Fruit fly (Drosophila melanogaster) whole organism, embryonic: ENCODE results near the gene ens.

Source experiments
- C15 ChIP-seq: fragments of 200-800 bp; sonication (Bioruptor generic); IDR thresholded peaks from 3 replicates; pipeline ENCODE4 v1.3.6; 2022; ENCODE audit warnings: missing biosample characterization, missing genetic modification characterization
- CG11085 ChIP-seq: fragments of 200-800 bp; sonication (Bioruptor generic); IDR thresholded peaks from 2 replicates; pipeline ENCODE4 v1.3.6; 2022; ENCODE audit warnings: missing biosample characterization, missing genetic modification characterization
- CG11093 ChIP-seq: fragments of 200-800 bp; sonication (Bioruptor generic); IDR thresholded peaks from 3 replicates; pipeline ENCODE4 v1.3.6; 2022; ENCODE audit warnings: missing biosample characterization, missing genetic modification characterization
- CG11247 ChIP-seq: fragments of 200-800 bp; sonication (Bioruptor generic); IDR thresholded peaks from 2 replicates; pipeline ENCODE4 v1.3.6; 2022; ENCODE audit warnings: missing biosample characterization, missing genetic modification characterization
- CG12155 ChIP-seq: fragments of 200-800 bp; sonication (Bioruptor generic); optimal IDR thresholded peaks from 3 replicates; lab custom pipeline; 2016; ENCODE audit warnings: missing biosample characterization, missing genetic modification characterization
- CG12236 ChIP-seq: fragments of 200-800 bp; sonication (Bioruptor generic); optimal IDR thresholded peaks from 2 replicates; lab custom pipeline; 2016; ENCODE audit warnings: missing biosample characterization, missing genetic modification characterization
- CG12299 ChIP-seq: fragments of 200-800 bp; sonication (Bioruptor generic); optimal IDR thresholded peaks from 2 replicates; lab custom pipeline; 2018; ENCODE audit warnings: missing biosample characterization, mild to moderate bottlenecking, missing genetic modification characterization
- CG14050 ChIP-seq: fragments of 200-800 bp; sonication (Bioruptor generic); IDR thresholded peaks from 3 replicates; pipeline ENCODE4 v1.3.6; 2022; ENCODE audit warnings: missing biosample characterization, missing genetic modification characterization
- CG14667 ChIP-seq: fragments of 200-800 bp; sonication (Bioruptor generic); IDR thresholded peaks from 2 replicates; pipeline ENCODE4 v1.3.6; 2022; ENCODE audit warnings: missing biosample characterization, missing genetic modification characterization
- CG14710 ChIP-seq: fragments of 200-800 bp; sonication (Bioruptor generic); optimal IDR thresholded peaks from 3 replicates; lab custom pipeline; 2019; ENCODE audit warnings: missing biosample characterization, mild to moderate bottlenecking, missing genetic modification characterization, moderate library complexity
- CG14860 ChIP-seq: fragments of 200-800 bp; sonication (Bioruptor generic); IDR thresholded peaks from 3 replicates; pipeline ENCODE4 v1.3.6; 2022; ENCODE audit warnings: missing biosample characterization, missing genetic modification characterization; ENCODE audit not compliant: partially characterized antibody
- CG15073 ChIP-seq: fragments of 200-800 bp; sonication (Bioruptor generic); optimal IDR thresholded peaks from 2 replicates; lab custom pipeline; 2016; ENCODE audit warnings: missing biosample characterization, missing genetic modification characterization
- CG15479 ChIP-seq: fragments of 200-800 bp; sonication (Bioruptor generic); optimal IDR thresholded peaks from 3 replicates; lab custom pipeline; 2019; ENCODE audit warnings: missing biosample characterization, mild to moderate bottlenecking, missing genetic modification characterization, moderate library complexity
- CG16779 ChIP-seq: fragments of 200-800 bp; sonication (Bioruptor generic); IDR thresholded peaks from 2 replicates; pipeline ENCODE4 v1.3.6; 2022; ENCODE audit warnings: missing biosample characterization, missing genetic modification characterization
- CG2129 ChIP-seq: fragments of 200-800 bp; sonication (Bioruptor generic); IDR thresholded peaks from 2 replicates; pipeline ENCODE4 v1.3.6; 2022; ENCODE audit warnings: missing biosample characterization, missing genetic modification characterization; ENCODE audit not compliant: partially characterized antibody
- CG2202 ChIP-seq: fragments of 200-800 bp; sonication (Bioruptor generic); optimal IDR thresholded peaks from 2 replicates; lab custom pipeline; 2018; ENCODE audit warnings: missing biosample characterization, mild to moderate bottlenecking, missing genetic modification characterization
- CG2712 ChIP-seq: fragments of 200-800 bp; optimal IDR thresholded peaks from 3 replicates; lab custom pipeline; 2019; ENCODE audit warnings: missing biosample characterization, mild to moderate bottlenecking, missing genetic modification characterization, moderate library complexity
- CG30431 ChIP-seq: fragments of 200-800 bp; sonication (Bioruptor generic); optimal IDR thresholded peaks from 2 replicates; lab custom pipeline; 2017; ENCODE audit warnings: missing biosample characterization, missing genetic modification characterization
- CG3065 ChIP-seq: fragments of 200-800 bp; sonication (Bioruptor generic); optimal IDR thresholded peaks from 2 replicates; lab custom pipeline; 2016; ENCODE audit warnings: missing biosample characterization, missing genetic modification characterization
- CG32767 ChIP-seq: fragments of 200-800 bp; sonication (Bioruptor generic); IDR thresholded peaks from 2 replicates; pipeline ENCODE4 v1.3.6; 2022; ENCODE audit warnings: missing biosample characterization, missing genetic modification characterization
- CG3407 ChIP-seq: fragments of 200-800 bp; sonication (Bioruptor generic); optimal IDR thresholded peaks from 2 replicates; lab custom pipeline; 2018; ENCODE audit warnings: missing biosample characterization, mild to moderate bottlenecking, missing genetic modification characterization
- CG3726 ChIP-seq: fragments of 200-800 bp; sonication (Bioruptor generic); IDR thresholded peaks from 3 replicates; pipeline ENCODE4, ENCODE4 v1.3.6; 2022; ENCODE audit warnings: missing biosample characterization, missing genetic modification characterization
- CG5245 ChIP-seq: fragments of 200-800 bp; sonication (Bioruptor generic); optimal IDR thresholded peaks from 3 replicates; lab custom pipeline; 2016; ENCODE audit warnings: missing biosample characterization, missing genetic modification characterization
- CG5953 ChIP-seq: fragments of 200-800 bp; sonication (Bioruptor generic); IDR thresholded peaks from 2 replicates; pipeline ENCODE4 v1.3.6; 2022; ENCODE audit warnings: missing biosample characterization, missing genetic modification characterization
- CG6654 ChIP-seq: fragments of 200-800 bp; sonication (Bioruptor generic); optimal IDR thresholded peaks from 2 replicates; lab custom pipeline; 2017; ENCODE audit warnings: missing biosample characterization, mild to moderate bottlenecking, missing genetic modification characterization
- CG7839 ChIP-seq: fragments of 200-800 bp; sonication (Bioruptor generic); optimal IDR thresholded peaks from 3 replicates; lab custom pipeline; 2018; ENCODE audit warnings: missing biosample characterization, mild to moderate bottlenecking, missing genetic modification characterization, moderate library complexity
- CG8359 ChIP-seq: fragments of 200-800 bp; sonication (Bioruptor generic); optimal IDR thresholded peaks from 2 replicates; lab custom pipeline; 2017; ENCODE audit warnings: missing biosample characterization, mild to moderate bottlenecking, missing genetic modification characterization, borderline replicate concordance
- CG8478 ChIP-seq: fragments of >200 bp; optimal IDR thresholded peaks from 2 replicates; lab custom pipeline; 2018
- CG9437 ChIP-seq: fragments of 200-800 bp; sonication (Bioruptor generic); optimal IDR thresholded peaks from 2 replicates; lab custom pipeline; 2018; ENCODE audit warnings: missing biosample characterization, mild to moderate bottlenecking, missing genetic modification characterization
- Dip3 ChIP-seq: fragments of 200-800 bp; sonication (Bioruptor generic); optimal IDR thresholded peaks from 3 replicates; lab custom pipeline; 2016; ENCODE audit warnings: missing biosample characterization, missing genetic modification characterization
- Doc2 ChIP-seq: fragments of 200-800 bp; sonication (Bioruptor generic); IDR thresholded peaks from 2 replicates; pipeline ENCODE4 v1.3.6; 2022; ENCODE audit warnings: missing biosample characterization, missing genetic modification characterization
- Doc3 ChIP-seq: fragments of 200-800 bp; sonication (Bioruptor generic); IDR thresholded peaks from 3 replicates; pipeline ENCODE4 v1.3.6; 2022; ENCODE audit warnings: missing biosample characterization, missing genetic modification characterization; ENCODE audit not compliant: partially characterized antibody
- Gsc ChIP-seq: fragments of 200-800 bp; sonication (Bioruptor generic); IDR thresholded peaks from 2 replicates; pipeline ENCODE4 v1.3.6; 2022; ENCODE audit warnings: missing biosample characterization, missing genetic modification characterization
- H2.0 ChIP-seq: fragments of 200-800 bp; sonication (Bioruptor generic); IDR thresholded peaks from 2 replicates; pipeline ENCODE4 v1.3.6; 2022; ENCODE audit warnings: missing biosample characterization, missing genetic modification characterization
- HmgZ ChIP-seq: fragments of 200-800 bp; sonication (Bioruptor generic); optimal IDR thresholded peaks from 2 replicates; lab custom pipeline; 2018; ENCODE audit warnings: missing biosample characterization, mild to moderate bottlenecking, missing genetic modification characterization
- MESR4 ChIP-seq: fragments of 200-800 bp; sonication (Bioruptor generic); optimal IDR thresholded peaks from 2 replicates; lab custom pipeline; 2018; ENCODE audit warnings: missing biosample characterization, mild to moderate bottlenecking, missing genetic modification characterization, moderate library complexity
- Med ChIP-seq: fragments of 200-800 bp; sonication (Bioruptor generic); peaks from one replicate; lab custom pipeline; 2016; ENCODE audit warnings: missing biosample characterization, missing genetic modification characterization, mild to moderate bottlenecking, inconsistent platforms, moderate library complexity
- PHDP ChIP-seq: fragments of 200-800 bp; sonication (Bioruptor generic); optimal IDR thresholded peaks from 3 replicates; lab custom pipeline; 2018; ENCODE audit warnings: missing biosample characterization, mild to moderate bottlenecking, missing genetic modification characterization, moderate library complexity
- Ptx1 ChIP-seq: fragments of 200-800 bp; sonication (Bioruptor generic); IDR thresholded peaks from 2 replicates; pipeline ENCODE4 v1.3.6; 2022; ENCODE audit warnings: missing biosample characterization, missing genetic modification characterization
- ab ChIP-seq: fragments of 200-800 bp; sonication (Bioruptor generic); optimal IDR thresholded peaks from 2 replicates; lab custom pipeline; 2016; ENCODE audit warnings: missing biosample characterization, missing genetic modification characterization
- bcd ChIP-seq: fragments of 200-800 bp; sonication (Bioruptor generic); optimal IDR thresholded peaks from 2 replicates; lab custom pipeline; 2017; ENCODE audit warnings: missing biosample characterization, mild to moderate bottlenecking, missing genetic modification characterization
- dpn ChIP-seq, 2 experiments: fragments of 200-800 bp; sonication (Bioruptor generic); optimal IDR thresholded peaks; 3 replicates each; lab custom pipeline; 2016; ENCODE audit warnings: missing biosample characterization in 2 of 2, missing genetic modification characterization in 2 of 2
- eyg ChIP-seq: fragments of 200-800 bp; sonication (Bioruptor generic); optimal IDR thresholded peaks from 3 replicates; lab custom pipeline; 2016; ENCODE audit warnings: missing biosample characterization, missing genetic modification characterization
- fd102C ChIP-seq: fragments of 200-800 bp; sonication (Bioruptor generic); optimal IDR thresholded peaks from 2 replicates; lab custom pipeline; 2018; ENCODE audit warnings: missing biosample characterization, mild to moderate bottlenecking, missing genetic modification characterization, moderate library complexity
- fd96Cb ChIP-seq: fragments of 200-800 bp; sonication (Bioruptor generic); optimal IDR thresholded peaks from 2 replicates; lab custom pipeline; 2018; ENCODE audit warnings: missing biosample characterization, mild to moderate bottlenecking, missing genetic modification characterization, moderate library complexity
- fru ChIP-seq: fragments of >200 bp; optimal IDR thresholded peaks from 2 replicates; lab custom pipeline; 2017
- fu2 ChIP-seq: fragments of 200-800 bp; sonication (Bioruptor generic); optimal IDR thresholded peaks from 2 replicates; lab custom pipeline; 2016; ENCODE audit warnings: missing biosample characterization, missing genetic modification characterization
- ham ChIP-seq: fragments of 200-800 bp; sonication (Bioruptor generic); IDR thresholded peaks from 2 replicates; pipeline ENCODE4 v1.3.6; 2022; ENCODE audit warnings: missing biosample characterization, missing genetic modification characterization
- p53 ChIP-seq: fragments of 200-800 bp; sonication (Bioruptor generic); optimal IDR thresholded peaks from 2 replicates; lab custom pipeline; 2016; ENCODE audit warnings: missing biosample characterization, missing genetic modification characterization
- pfk ChIP-seq: fragments of 200-800 bp; sonication (Bioruptor generic); optimal IDR thresholded peaks from 2 replicates; lab custom pipeline; 2018; ENCODE audit warnings: missing biosample characterization, mild to moderate bottlenecking, missing genetic modification characterization, moderate library complexity
- sisA ChIP-seq: fragments of 200-800 bp; sonication (Bioruptor generic); IDR thresholded peaks from 2 replicates; pipeline ENCODE4 v1.3.6; 2022; ENCODE audit warnings: missing biosample characterization, missing genetic modification characterization
- stc ChIP-seq: fragments of 200-800 bp; sonication (Bioruptor generic); IDR thresholded peaks from 2 replicates; pipeline ENCODE4 v1.3.6; 2022; ENCODE audit warnings: missing biosample characterization, missing genetic modification characterization
- tio ChIP-seq: fragments of 200-800 bp; sonication (Bioruptor generic); optimal IDR thresholded peaks from 2 replicates; lab custom pipeline; 2017; ENCODE audit warnings: missing biosample characterization, missing genetic modification characterization, inconsistent platforms
- wdn ChIP-seq: fragments of 200-800 bp; sonication (Bioruptor generic); IDR thresholded peaks from 2 replicates; pipeline ENCODE4 v1.3.6; 2022; ENCODE audit warnings: missing biosample characterization, missing genetic modification characterization

The ens gene

DNA sequence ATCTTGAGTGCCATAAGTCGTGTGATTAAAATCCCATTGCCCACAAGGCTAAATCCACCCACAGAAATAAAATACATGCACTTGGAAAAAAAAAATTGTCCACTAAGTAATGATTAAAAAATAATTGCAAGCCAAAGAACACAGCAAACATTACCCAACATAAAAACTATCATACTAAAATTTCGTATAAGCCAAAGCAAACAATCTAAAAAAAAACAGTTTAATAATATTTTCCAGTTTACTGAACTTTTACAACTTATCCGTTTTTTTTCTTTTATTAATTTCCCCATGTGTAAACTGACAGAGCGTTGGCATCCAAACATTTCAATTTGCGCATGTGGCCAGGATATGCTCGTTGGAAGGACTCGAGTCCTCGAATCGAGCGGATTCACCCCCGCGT lies 54.1 kb downstream of the ens start:
- no peak for TF ChIP-seq CG11093
- TF ChIP-seq bcd (GFP tag; lab: Kevin White, UChicago): no peak
- TF ChIP-seq CG2129 (GFP tag; lab: Robert Waterston, UW): no peak
- TF ChIP-seq CG16779 (GFP tag; lab: Robert Waterston, UW): no peak
- no peak for TF ChIP-seq CG12155 (GFP tag; lab: Kevin White, UChicago)
- no peak for TF ChIP-seq CG30431 (GFP tag; lab: Kevin White, UChicago)
- TF ChIP-seq PHDP (tag; lab: Kevin White, UChicago): peak; percentile 0
- peak; percentile 14 for TF ChIP-seq CG14710 (tag; lab: Kevin White, UChicago)
- peak; percentile 27 for TF ChIP-seq CG7839 (tag; lab: Kevin White, UChicago)
- no peak for TF ChIP-seq CG5245 (GFP tag; lab: Kevin White, UChicago)
- TF ChIP-seq p53 (GFP tag; lab: Kevin White, UChicago): no peak
- no peak for TF ChIP-seq CG3065 (GFP tag; lab: Kevin White, UChicago)
- no peak for TF ChIP-seq CG9437 (GFP tag; lab: Kevin White, UChicago)
- no peak for TF ChIP-seq Ptx1
- TF ChIP-seq fd96Cb (tag; lab: Kevin White, UChicago): peak; percentile 30
- TF ChIP-seq CG5953 (GFP tag; lab: Robert Waterston, UW): no peak
- TF ChIP-seq fu2: no peak
- no peak for TF ChIP-seq CG8359
- TF ChIP-seq Dip3: no peak
- TF ChIP-seq CG11085 (GFP tag; lab: Robert Waterston, UW): no peak
- peak; percentile 33 for TF ChIP-seq CG2712 (tag; lab: Kevin White, UChicago)
- no peak for TF ChIP-seq fd102C (GFP tag; lab: Kevin White, UChicago)
- TF ChIP-seq Med (GFP tag; lab: Kevin White, UChicago): no peak
- no peak for TF ChIP-seq CG3407 (GFP tag; lab: Kevin White, UChicago)
- no peak for TF ChIP-seq stc (GFP tag; lab: Robert Waterston, UW)
- TF ChIP-seq CG14860 (GFP tag; lab: Robert Waterston, UW): no peak
- no peak for TF ChIP-seq CG12236 (GFP tag; lab: Kevin White, UChicago)
- no peak for TF ChIP-seq Doc3 (GFP tag; lab: Robert Waterston, UW)
- no peak for TF ChIP-seq H2.0 (GFP tag; lab: Robert Waterston, UW)
- no peak for TF ChIP-seq ham (GFP tag; lab: Robert Waterston, UW)
- no peak for TF ChIP-seq CG14050 (GFP tag; lab: Robert Waterston, UW)
- TF ChIP-seq wdn (GFP tag; lab: Robert Waterston, UW): no peak
- no peak for TF ChIP-seq fru (lab: Kevin White, UChicago)
- no peak for TF ChIP-seq CG11247 (GFP tag; lab: Robert Waterston, UW)
- no peak for TF ChIP-seq dpn (GFP tag; optimal IDR thresholded peaks at IDR 0.05; lab: Kevin White, UChicago)
- TF ChIP-seq C15 (GFP tag; lab: Robert Waterston, UW): no peak
- TF ChIP-seq sisA: no peak
- no peak for TF ChIP-seq CG32767
- TF ChIP-seq CG15479 (GFP tag; lab: Kevin White, UChicago): no peak
- no peak for TF ChIP-seq CG8478 (lab: Kevin White, UChicago)
- TF ChIP-seq eyg (GFP tag; lab: Kevin White, UChicago): no peak
- TF ChIP-seq HmgZ (tag; lab: Kevin White, UChicago): no peak
- TF ChIP-seq Doc2: no peak
- no peak for TF ChIP-seq CG6654
- no peak for TF ChIP-seq CG2202 (tag; lab: Kevin White, UChicago)
- no peak for TF ChIP-seq CG12299 (tag; lab: Kevin White, UChicago)
- no peak for TF ChIP-seq CG14667 (GFP tag; lab: Robert Waterston, UW)
- TF ChIP-seq Gsc (GFP tag; lab: Robert Waterston, UW): no peak
- no peak for TF ChIP-seq CG3726 (GFP tag; lab: Robert Waterston, UW)
- no peak for TF ChIP-seq pfk
- no peak for TF ChIP-seq MESR4 (GFP tag; lab: Kevin White, UChicago)
- no peak for TF ChIP-seq CG15073 (GFP tag; lab: Kevin White, UChicago)
- TF ChIP-seq tio (GFP tag; lab: Kevin White, UChicago): no peak
- no peak for TF ChIP-seq ab (GFP tag; lab: Kevin White, UChicago)
